Worm (Caenorhabditis elegans): ENCODE data around the gene col-141.

DNA sequence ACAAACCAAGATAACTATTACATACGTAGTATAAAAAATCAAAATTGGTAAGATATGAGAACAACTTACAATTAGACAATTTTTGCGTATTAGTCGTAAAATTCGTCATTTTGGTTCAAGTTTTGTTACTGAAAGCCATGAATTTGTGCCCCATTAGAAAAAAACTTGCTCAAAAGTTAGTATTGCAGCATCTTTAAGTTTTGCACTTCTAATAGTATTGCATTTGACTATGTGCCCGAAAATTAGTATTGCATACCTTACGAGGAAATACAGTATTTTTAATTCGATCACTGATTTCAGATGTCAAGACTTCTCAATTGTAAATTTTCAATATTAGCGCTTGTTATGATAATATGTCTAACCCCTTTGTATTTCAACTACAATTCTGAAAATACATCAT lies 8.0 kb upstream of the col-141 start, which contains the start of gene T15B7.8:
- TF ChIP-seq C34B4.2 (tag; optimal IDR thresholded peaks at IDR 0.05) (no peak), jun-1 (tag; optimal IDR thresholded peaks at IDR 0.05) (no peak), pqm-1 (tag; optimal IDR thresholded peaks at IDR 0.05) (no peak), unc-98 (GFP tag; IDR thresholded peaks at IDR 0.05) (no peak), ztf-4 (tag; optimal IDR thresholded peaks at IDR 0.05) (no peak), aly-2 (tag; optimal IDR thresholded peaks at IDR 0.05) (no peak)

Data from whole organism, L1 larva.